Fruit fly (Drosophila melanogaster) whole organism, embryonic: ENCODE results near the gene rush.
A peak's percentile ranks its signal among the peaks of the same experiment; 100 is the strongest.

Experiments used
- Adf1 ChIP-seq: fragments of 200-800 bp; sonication (Bioruptor generic); IDR thresholded peaks from 2 replicates; pipeline ENCODE4 v1.3.6; 2022; ENCODE audit warnings: missing biosample characterization, missing genetic modification characterization
- Bteb2 ChIP-seq: fragments of 200-800 bp; sonication (Bioruptor generic); optimal IDR thresholded peaks from 2 replicates; lab custom pipeline; 2016; ENCODE audit warnings: missing biosample characterization, missing genetic modification characterization
- CG10274 ChIP-seq: fragments of 200-800 bp; sonication (Bioruptor generic); optimal IDR thresholded peaks from 3 replicates; lab custom pipeline; 2017; ENCODE audit warnings: missing biosample characterization, mild to moderate bottlenecking, missing genetic modification characterization
- CG11695 ChIP-seq: fragments of 200-800 bp; sonication (Bioruptor generic); IDR thresholded peaks from 3 replicates; pipeline ENCODE4 v1.3.6; 2022; ENCODE audit warnings: missing biosample characterization, missing genetic modification characterization
- CG13775 ChIP-seq: fragments of 200-800 bp; sonication (Bioruptor generic); optimal IDR thresholded peaks from 3 replicates; lab custom pipeline; 2017; ENCODE audit warnings: missing biosample characterization, mild to moderate bottlenecking, missing genetic modification characterization
- CG15269 ChIP-seq: fragments of 200-800 bp; sonication (Bioruptor generic); optimal IDR thresholded peaks from 2 replicates; lab custom pipeline; 2018; ENCODE audit warnings: missing biosample characterization, mild to moderate bottlenecking, missing genetic modification characterization, moderate library complexity
- CG16779 ChIP-seq: fragments of 200-800 bp; sonication (Bioruptor generic); IDR thresholded peaks from 2 replicates; pipeline ENCODE4 v1.3.6; 2022; ENCODE audit warnings: missing biosample characterization, missing genetic modification characterization
- CG17359 ChIP-seq: fragments of 200-800 bp; sonication (Bioruptor generic); optimal IDR thresholded peaks from 3 replicates; lab custom pipeline; 2018; ENCODE audit warnings: missing biosample characterization, mild to moderate bottlenecking, missing genetic modification characterization, moderate library complexity
- CG2116 ChIP-seq: fragments of 200-800 bp; sonication (Bioruptor generic); optimal IDR thresholded peaks from 3 replicates; lab custom pipeline; 2018; ENCODE audit warnings: missing biosample characterization, mild to moderate bottlenecking, missing genetic modification characterization
- CG2120 ChIP-seq: fragments of 200-800 bp; sonication (Bioruptor generic); optimal IDR thresholded peaks from 3 replicates; lab custom pipeline; 2016; ENCODE audit warnings: missing biosample characterization, missing genetic modification characterization
- CG2875 ChIP-seq: fragments of 200-800 bp; sonication (Bioruptor generic); optimal IDR thresholded peaks from 2 replicates; lab custom pipeline; 2017; ENCODE audit warnings: missing biosample characterization, mild to moderate bottlenecking, missing genetic modification characterization, missing genetic modification reagents
- CG30431 ChIP-seq: fragments of 200-800 bp; sonication (Bioruptor generic); optimal IDR thresholded peaks from 2 replicates; lab custom pipeline; 2017; ENCODE audit warnings: missing biosample characterization, missing genetic modification characterization
- CG31224 ChIP-seq: fragments of 200-800 bp; sonication (Bioruptor generic); IDR thresholded peaks from 2 replicates; pipeline ENCODE4 v1.3.6; 2022; ENCODE audit warnings: missing biosample characterization, missing genetic modification characterization
- CG32767 ChIP-seq: fragments of 200-800 bp; sonication (Bioruptor generic); IDR thresholded peaks from 2 replicates; pipeline ENCODE4 v1.3.6; 2022; ENCODE audit warnings: missing biosample characterization, missing genetic modification characterization
- CG34422 ChIP-seq: fragments of 200-800 bp; sonication (Bioruptor generic); IDR thresholded peaks from 3 replicates; pipeline ENCODE4 v1.3.6; 2022; ENCODE audit warnings: missing biosample characterization, missing genetic modification characterization
- CG4707 ChIP-seq: fragments of 200-800 bp; sonication (Bioruptor generic); optimal IDR thresholded peaks from 2 replicates; lab custom pipeline; 2018; ENCODE audit warnings: missing biosample characterization, mild to moderate bottlenecking, missing genetic modification characterization, moderate library complexity
- CG4730 ChIP-seq: fragments of 200-800 bp; sonication (Bioruptor generic); IDR thresholded peaks from 2 replicates; pipeline ENCODE4 v1.3.6; 2022; ENCODE audit warnings: missing biosample characterization, missing genetic modification characterization
- CG6254 ChIP-seq: fragments of 200-800 bp; sonication (Bioruptor generic); optimal IDR thresholded peaks from 3 replicates; lab custom pipeline; 2017; ENCODE audit warnings: mild to moderate bottlenecking, missing biosample characterization, missing genetic modification reagents, missing genetic modification characterization
- CG6683 ChIP-seq: fragments of 200-800 bp; sonication (Bioruptor generic); optimal IDR thresholded peaks from 2 replicates; lab custom pipeline; 2017; ENCODE audit warnings: missing biosample characterization, mild to moderate bottlenecking, missing genetic modification characterization, missing genetic modification reagents
- CG7556 ChIP-seq: fragments of 200-800 bp; sonication (Bioruptor generic); optimal IDR thresholded peaks from 2 replicates; lab custom pipeline; 2017; ENCODE audit warnings: missing biosample characterization, mild to moderate bottlenecking, missing genetic modification characterization
- CG7963 ChIP-seq: fragments of 200-800 bp; sonication (Bioruptor generic); IDR thresholded peaks from 3 replicates; pipeline ENCODE4 v1.3.6; 2022; ENCODE audit warnings: missing biosample characterization, missing genetic modification characterization; ENCODE audit not compliant: partially characterized antibody
- D19B ChIP-seq: fragments of 200-800 bp; sonication (Bioruptor generic); optimal IDR thresholded peaks from 2 replicates; lab custom pipeline; 2017; ENCODE audit warnings: missing biosample characterization, mild to moderate bottlenecking, missing genetic modification characterization
- Deaf1 ChIP-seq: fragments of 200-800 bp; optimal IDR thresholded peaks from 3 replicates; lab custom pipeline; 2019; ENCODE audit warnings: missing biosample characterization, mild to moderate bottlenecking, missing genetic modification characterization, moderate library complexity
- Elba2 ChIP-seq: fragments of 200-800 bp; sonication (Bioruptor generic); optimal IDR thresholded peaks from 3 replicates; lab custom pipeline; 2016; ENCODE audit warnings: missing biosample characterization, missing genetic modification characterization
- HLH54F ChIP-seq: fragments of 200-800 bp; sonication (Bioruptor generic); optimal IDR thresholded peaks from 3 replicates; lab custom pipeline; 2016; ENCODE audit warnings: missing biosample characterization, missing genetic modification characterization
- Kr ChIP-seq: fragments of 200-800 bp; sonication (Bioruptor generic); optimal IDR thresholded peaks from 2 replicates; lab custom pipeline; 2017; ENCODE audit warnings: missing biosample characterization, mild to moderate bottlenecking, missing genetic modification characterization
- MTF-1 ChIP-seq: fragments of 200-800 bp; sonication (Bioruptor generic); optimal IDR thresholded peaks from 2 replicates; lab custom pipeline; 2018; ENCODE audit warnings: missing biosample characterization, mild to moderate bottlenecking, missing genetic modification characterization, borderline replicate concordance
- Nf-YA ChIP-seq: fragments of 200-800 bp; sonication (Bioruptor generic); IDR thresholded peaks from 2 replicates; pipeline ENCODE4 v1.3.6; 2022; ENCODE audit warnings: missing biosample characterization, missing genetic modification characterization
- Nf-YB ChIP-seq: fragments of 200-800 bp; sonication (Bioruptor generic); optimal IDR thresholded peaks from 3 replicates; lab custom pipeline; 2019; ENCODE audit warnings: missing biosample characterization, mild to moderate bottlenecking, missing genetic modification characterization, moderate library complexity
- Oli ChIP-seq: fragments of 200-800 bp; sonication (Bioruptor generic); optimal IDR thresholded peaks from 2 replicates; lab custom pipeline; 2018; ENCODE audit warnings: missing biosample characterization, mild to moderate bottlenecking, missing genetic modification characterization, moderate library complexity
- PHDP ChIP-seq: fragments of 200-800 bp; sonication (Bioruptor generic); optimal IDR thresholded peaks from 3 replicates; lab custom pipeline; 2018; ENCODE audit warnings: missing biosample characterization, mild to moderate bottlenecking, missing genetic modification characterization, moderate library complexity
- Rx ChIP-seq: fragments of 200-800 bp; sonication (Bioruptor generic); IDR thresholded peaks from 2 replicates; pipeline ENCODE4 v1.3.6; 2022; ENCODE audit warnings: missing biosample characterization, missing genetic modification characterization
- Taf1 ChIP-seq: fragments of 200-800 bp; sonication (Bioruptor generic); IDR thresholded peaks from 2 replicates; pipeline ENCODE4 v1.3.6; 2022; ENCODE audit warnings: missing biosample characterization, missing genetic modification characterization
- ab ChIP-seq: fragments of 200-800 bp; sonication (Bioruptor generic); optimal IDR thresholded peaks from 2 replicates; lab custom pipeline; 2016; ENCODE audit warnings: missing biosample characterization, missing genetic modification characterization
- crol ChIP-seq: fragments of 200-800 bp; sonication (Bioruptor generic); IDR thresholded peaks from 2 replicates; pipeline ENCODE4 v1.3.6; 2022; ENCODE audit warnings: missing biosample characterization, missing genetic modification characterization
- dmrt11E ChIP-seq: fragments of 200-800 bp; sonication (Bioruptor generic); optimal IDR thresholded peaks from 3 replicates; lab custom pipeline; 2018; ENCODE audit warnings: missing biosample characterization, mild to moderate bottlenecking, missing genetic modification characterization, moderate library complexity
- exex ChIP-seq: fragments of 200-800 bp; sonication (Bioruptor generic); optimal IDR thresholded peaks from 4 replicates; lab custom pipeline; 2018; ENCODE audit warnings: missing biosample characterization, mild to moderate bottlenecking, missing genetic modification characterization, moderate library complexity
- eyg ChIP-seq: fragments of 200-800 bp; sonication (Bioruptor generic); optimal IDR thresholded peaks from 3 replicates; lab custom pipeline; 2016; ENCODE audit warnings: missing biosample characterization, missing genetic modification characterization
- grau ChIP-seq: fragments of 200-800 bp; optimal IDR thresholded peaks from 3 replicates; lab custom pipeline; 2019; ENCODE audit warnings: missing biosample characterization, mild to moderate bottlenecking, missing genetic modification characterization, moderate library complexity
- hth ChIP-seq: fragments of >200 bp; optimal IDR thresholded peaks from 2 replicates; lab custom pipeline; 2017; ENCODE audit warnings: inconsistent platforms
- ind ChIP-seq: fragments of 200-800 bp; sonication (Bioruptor generic); optimal IDR thresholded peaks from 3 replicates; lab custom pipeline; 2016; ENCODE audit warnings: missing biosample characterization, missing genetic modification characterization
- lmd ChIP-seq: fragments of 200-800 bp; sonication (Bioruptor generic); IDR thresholded peaks from 2 replicates; pipeline ENCODE4 v1.3.6; 2022; ENCODE audit warnings: missing biosample characterization, missing genetic modification characterization
- mld ChIP-seq: fragments of 200-800 bp; sonication (Bioruptor generic); IDR thresholded peaks from 3 replicates; pipeline ENCODE4 v1.3.6; 2022; ENCODE audit warnings: missing biosample characterization, missing genetic modification characterization; ENCODE audit not compliant: partially characterized antibody
- otp ChIP-seq: fragments of 200-800 bp; sonication (Bioruptor generic); IDR thresholded peaks from 3 replicates; pipeline ENCODE4, ENCODE4 v1.3.6; 2022; ENCODE audit warnings: missing biosample characterization, missing genetic modification characterization
- pb ChIP-seq: fragments of 200-800 bp; sonication (Bioruptor generic); optimal IDR thresholded peaks from 3 replicates; lab custom pipeline; 2016; ENCODE audit warnings: missing biosample characterization, missing genetic modification characterization
- pros ChIP-seq: fragments of 200-800 bp; sonication (Bioruptor generic); optimal IDR thresholded peaks from 3 replicates; lab custom pipeline; 2019; ENCODE audit warnings: missing biosample characterization, mild to moderate bottlenecking, missing genetic modification characterization, moderate library complexity
- run ChIP-seq: fragments of 200-800 bp; sonication (Bioruptor generic); optimal IDR thresholded peaks from 3 replicates; lab custom pipeline; 2018; ENCODE audit warnings: missing biosample characterization, mild to moderate bottlenecking, missing genetic modification characterization
- tio ChIP-seq: fragments of 200-800 bp; sonication (Bioruptor generic); optimal IDR thresholded peaks from 2 replicates; lab custom pipeline; 2017; ENCODE audit warnings: missing biosample characterization, missing genetic modification characterization, inconsistent platforms
- toy ChIP-seq: fragments of 200-800 bp; sonication (Bioruptor generic); IDR thresholded peaks from 2 replicates; pipeline ENCODE4 v1.3.6; 2022; ENCODE audit warnings: missing biosample characterization, missing genetic modification characterization
- ttk ChIP-seq: fragments of 200-800 bp; sonication (Bioruptor generic); IDR thresholded peaks from 2 replicates; pipeline ENCODE4 v2.1.2; 2022; ENCODE audit warnings: missing biosample characterization, missing genetic modification characterization
- vvl ChIP-seq: fragments of 200-800 bp; sonication (Bioruptor generic); IDR thresholded peaks from 2 replicates; pipeline ENCODE4 v1.3.6; 2022; ENCODE audit warnings: missing biosample characterization, missing genetic modification characterization

rush gene

DNA sequence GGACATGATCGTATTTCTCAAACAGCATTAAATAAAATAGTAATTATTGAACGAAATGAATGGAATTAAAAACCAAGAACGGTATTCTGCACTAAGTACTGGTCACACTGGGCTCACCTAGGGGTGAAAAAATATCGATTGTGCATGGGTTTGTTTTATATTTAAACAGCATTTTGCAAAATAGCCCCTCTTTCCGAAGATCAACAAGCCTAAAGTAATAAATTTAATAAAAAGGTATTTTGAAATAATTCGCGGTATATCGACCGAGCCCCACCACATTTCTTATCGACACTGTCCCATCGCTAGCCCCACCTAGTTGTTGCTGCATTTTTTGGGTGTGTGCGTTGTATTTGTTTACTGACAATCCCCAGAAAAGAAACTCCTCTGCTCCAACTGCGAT lies 7.8 kb upstream of the rush start, which contains the start of gene pck (continued):
- TF ChIP-seq CG30431 (GFP tag; lab: Kevin White, UChicago) (peak; percentile 6), CG4730 (GFP tag; lab: Robert Waterston, UW) (no peak), Rx (peak; percentile 50; the same call in 1 of the 2 replicates), Elba2 (peak; percentile 50), CG6683 (no peak), CG10274 (GFP tag; lab: Kevin White, UChicago) (no peak), CG34422 (GFP tag; lab: Robert Waterston, UW) (peak; percentile 70; the same call in 2 of the 3 replicates), run (no peak), exex (no peak), CG6254 (GFP tag; lab: Kevin White, UChicago) (no peak), Kr (no peak), CG11695 (GFP tag; lab: Robert Waterston, UW) (no peak), lmd (peak; percentile 44; the same call in 1 of the 2 replicates), CG15269 (tag; lab: Kevin White, UChicago) (peak; percentile 35), Oli (tag; lab: Kevin White, UChicago) (no peak), mld (GFP tag; lab: Robert Waterston, UW) (no peak), crol (GFP tag; lab: Robert Waterston, UW) (no peak), pros (GFP tag; lab: Kevin White, UChicago) (no peak), CG7556 (peak; percentile 56), Nf-YA (no peak), vvl (peak; percentile 86), CG7963 (GFP tag; lab: Robert Waterston, UW) (0 out of 3 replicates have a peak, but pooled peaks have one; percentile 40), ttk (GFP tag; lab: Robert Waterston, UW) (peak; percentile 55), D19B (GFP tag; lab: Kevin White, UChicago) (no peak), MTF-1 (GFP tag; lab: Kevin White, UChicago) (no peak), CG2120 (GFP tag; lab: Kevin White, UChicago) (peak; percentile 82), grau (tag; lab: Kevin White, UChicago) (peak; percentile 54), CG16779 (GFP tag; lab: Robert Waterston, UW) (no peak), Adf1 (GFP tag; lab: Robert Waterston, UW) (peak; percentile 31; the same call in 1 of the 2 replicates), Taf1 (GFP tag; lab: Robert Waterston, UW) (peak; percentile 50), ab (GFP tag; lab: Kevin White, UChicago) (peak; percentile 44), PHDP (tag; lab: Kevin White, UChicago) (peak; percentile 40), eyg (no peak), pb (GFP tag; lab: Kevin White, UChicago) (no peak), ind (GFP tag; lab: Kevin White, UChicago) (peak; percentile 74), CG2116 (GFP tag; lab: Kevin White, UChicago) (peak; percentile 78), otp (GFP tag; lab: Robert Waterston, UW) (no peak), Nf-YB (GFP tag; lab: Kevin White, UChicago) (peak; percentile 19), Bteb2 (GFP tag; lab: Kevin White, UChicago) (peak; percentile 23), CG32767 (peak; percentile 65), CG31224 (peak; percentile 40; the same call in 1 of the 2 replicates), hth (lab: Kevin White, UChicago) (no peak), CG13775 (GFP tag; lab: Kevin White, UChicago) (peak; percentile 69), dmrt11E (tag; lab: Kevin White, UChicago) (peak; percentile 65), CG2875 (GFP tag; lab: Kevin White, UChicago) (peak; percentile 28), toy (GFP tag; lab: Robert Waterston, UW) (no peak), tio (GFP tag; lab: Kevin White, UChicago) (no peak), Deaf1 (tag; lab: Kevin White, UChicago) (peak; percentile 18), CG17359 (tag; lab: Kevin White, UChicago) (peak; percentile 52), HLH54F (GFP tag; lab: Kevin White, UChicago) (peak; percentile 53), CG4707 (GFP tag; lab: Kevin White, UChicago) (no peak)
